Worm (Caenorhabditis elegans) whole organism, L1 larva: ENCODE data around the gene ifas-3.

Source experiments
- ama-1 ChIP-seq: fragments of 150-350 bp; optimal IDR thresholded peaks from 2 replicates; lab custom pipeline; 2014
- ceh-82 ChIP-seq, 3 experiments: fragments of 150-350 bp in 1 of 3; sonication (generic microtip) in 2 of 3; optimal IDR thresholded peaks; 2 replicates each; lab custom pipeline; 2014 to 2017; ENCODE audit warnings: missing biosample characterization in 3 of 3, missing genetic modification characterization in 3 of 3
- egl-13 ChIP-seq: sonication (generic microtip); optimal IDR thresholded peaks from 2 replicates; lab custom pipeline; 2016; ENCODE audit warnings: missing genotype, missing genetic modification reagents, missing genetic modification characterization, missing compliant biosample characterization
- lsy-2 ChIP-seq, 2 experiments: fragments of 150-350 bp; optimal IDR thresholded peaks; 2 replicates each; lab custom pipeline; 2014; ENCODE audit warnings: missing biosample characterization in 2 of 2, missing genetic modification characterization in 2 of 2
- nhr-12 ChIP-seq: sonication (generic microtip); optimal IDR thresholded peaks from 2 replicates; lab custom pipeline; 2017; ENCODE audit warnings: missing biosample characterization, missing genetic modification characterization
- nhr-237 ChIP-seq: fragments of 150-350 bp; optimal IDR thresholded peaks from 2 replicates; lab custom pipeline; 2014; ENCODE audit warnings: missing biosample characterization, missing genetic modification characterization
- nhr-77 ChIP-seq: fragments of 150-350 bp; optimal IDR thresholded peaks from 2 replicates; lab custom pipeline; 2014; ENCODE audit warnings: missing biosample characterization, missing genetic modification characterization
- pqm-1 ChIP-seq: sonication (generic microtip); optimal IDR thresholded peaks from 3 replicates; lab custom pipeline; 2017; ENCODE audit warnings: missing biosample characterization, missing genetic modification characterization
- skn-1 ChIP-seq: fragments of 150-350 bp; optimal IDR thresholded peaks from 2 replicates; lab custom pipeline; 2014; ENCODE audit warnings: missing biosample characterization, missing genetic modification characterization
- snpc-4 ChIP-seq: fragments of 150-350 bp; optimal IDR thresholded peaks from 2 replicates; lab custom pipeline; 2014; ENCODE audit warnings: missing biosample characterization, missing genetic modification characterization
- sox-4 ChIP-seq: sonication (generic microtip); optimal IDR thresholded peaks from 2 replicates; lab custom pipeline; 2016; ENCODE audit warnings: missing genetic modification characterization, missing compliant biosample characterization
- unc-30 ChIP-seq: sonication (generic microtip); optimal IDR thresholded peaks from 2 replicates; lab custom pipeline; 2017; ENCODE audit warnings: missing biosample characterization, missing genetic modification characterization

- no peak for TF ChIP-seq ceh-82 (tag; optimal IDR thresholded peaks at IDR 0.05; lab: Kevin White, UChicago)
- no peak for TF ChIP-seq pqm-1 (tag; lab: Kevin White, UChicago)
- peak; percentile 7 for TF ChIP-seq skn-1 (tag; lab: Kevin White, UChicago)
- no peak for TF ChIP-seq nhr-12
- no peak for TF ChIP-seq sox-4 (tag; lab: Kevin White, UChicago)
- TF ChIP-seq nhr-77 (tag; lab: Kevin White, UChicago) = peak; percentile 12
- TF ChIP-seq unc-30 (tag; lab: Kevin White, UChicago) = no peak
- no peak for TF ChIP-seq egl-13 (tag; lab: Kevin White, UChicago)
- TF ChIP-seq lsy-2 (tag; optimal IDR thresholded peaks at IDR 0.05; lab: Kevin White, UChicago) = no peak
- TF ChIP-seq nhr-237 (tag; lab: Kevin White, UChicago) = no peak
- no peak for TF ChIP-seq ama-1 (lab: Kevin White, UChicago)
- no peak for TF ChIP-seq snpc-4
These were observed 18.9 kb downstream of the ifas-3 start for ce11 chrIV:15931833-15932232.
